Fruit fly (Drosophila melanogaster): ENCODE measurements around the gene CG6041.
A peak's percentile ranks its signal among the peaks of the same experiment; 100 is the strongest.

DNA sequence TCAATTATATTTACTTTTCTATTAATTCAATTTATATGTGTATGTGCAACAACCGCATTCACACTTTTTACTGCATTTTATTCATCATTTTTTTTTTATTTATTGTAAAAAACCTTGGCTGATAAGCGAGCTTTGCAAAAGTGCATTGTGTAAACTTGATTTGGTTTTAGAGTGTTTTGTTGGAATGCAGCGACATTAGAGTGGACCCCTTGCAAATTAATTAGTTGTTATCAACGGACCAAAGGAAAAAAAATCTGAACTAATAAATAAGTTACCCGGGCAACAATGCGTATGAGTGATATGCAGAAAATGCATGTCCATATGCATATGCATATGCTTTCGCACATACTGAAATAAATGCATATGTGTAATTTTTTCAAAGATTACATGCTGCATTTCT lies 27.0 kb upstream of the CG6041 start:
- TF ChIP-seq fd96Ca (GFP tag; IDR thresholded peaks at IDR 0.05) (no peak; the same call in 2 of the 3 replicates), Ets98B (GFP tag; IDR thresholded peaks at IDR 0.05) (no peak; the same call in 1 of the 2 replicates), CG8159 (tag; optimal IDR thresholded peaks at IDR 0.05) (no peak), CG9948 (tag; optimal IDR thresholded peaks at IDR 0.05) (no peak), CG34367 (tag; optimal IDR thresholded peaks at IDR 0.05) (no peak), CG32121 (GFP tag; IDR thresholded peaks at IDR 0.05) (no peak), CG14655 (GFP tag; optimal IDR thresholded peaks at IDR 0.05) (peak; percentile 17), rn (GFP tag; IDR thresholded peaks at IDR 0.05) (no peak), CG17806 (tag; optimal IDR thresholded peaks at IDR 0.05) (no peak), CG8301 (tag; optimal IDR thresholded peaks at IDR 0.05) (peak; percentile 4), CG10348 (GFP tag; IDR thresholded peaks at IDR 0.05) (no peak), D1 (tag; optimal IDR thresholded peaks at IDR 0.05) (no peak), gl (tag; optimal IDR thresholded peaks at IDR 0.05) (no peak), Pif1A (GFP tag; optimal IDR thresholded peaks at IDR 0.05) (no peak)
